Fruit fly (Drosophila melanogaster): ENCODE results near the gene CG7888.

dm6 chr3L:11102930-11103329 lies 49.1 kb downstream of the CG7888 start, which contains the start of gene Elo68alpha:
- TF ChIP-seq Hr83 (GFP tag; optimal IDR thresholded peaks at IDR 0.05; ENCODE audit: poor library complexity, severe bottlenecking) = no peak
- TF ChIP-seq Sp1 (GFP tag; optimal IDR thresholded peaks at IDR 0.05) = no peak
- TF ChIP-seq psq (GFP tag; optimal IDR thresholded peaks at IDR 0.05) = no peak
- no peak for TF ChIP-seq Myc (optimal IDR thresholded peaks at IDR 0.05)
- no peak for TF ChIP-seq HLH106 (tag; optimal IDR thresholded peaks at IDR 0.05)
- TF ChIP-seq fru (GFP tag; optimal IDR thresholded peaks at IDR 0.05) = no peak
- no peak for TF ChIP-seq pan (optimal IDR thresholded peaks at IDR 0.05)
- TF ChIP-seq Hnf4 (GFP tag; optimal IDR thresholded peaks at IDR 0.05) = no peak
- TF ChIP-seq h (GFP tag; optimal IDR thresholded peaks at IDR 0.05) = no peak
- no peak for TF ChIP-seq lola (GFP tag; optimal IDR thresholded peaks at IDR 0.05)
- TF ChIP-seq usp (GFP tag; optimal IDR thresholded peaks at IDR 0.05) = no peak
- no peak for TF ChIP-seq Dfd (GFP tag; optimal IDR thresholded peaks at IDR 0.05)
- no peak for TF ChIP-seq Hr78 (GFP tag; optimal IDR thresholded peaks at IDR 0.05)
- no peak for TF ChIP-seq jim (GFP tag; optimal IDR thresholded peaks at IDR 0.05)

All from whole organism, wandering third instar larva.